Worm (Caenorhabditis elegans): ENCODE data around the gene psmd-9.

Gene psmd-9

ce11 chrII:6853059-6853466 is 48.8 kb upstream of the psmd-9 start (continued):
- TF ChIP-seq ceh-100 (GFP tag; IDR thresholded peaks at IDR 0.05) (peak; percentile 26; the same call in 1 of the 2 replicates), ztf-22 (GFP tag; optimal IDR thresholded peaks at IDR 0.05) (no peak), B0261.1 (tag; optimal IDR thresholded peaks at IDR 0.05) (peak; percentile 78), mxl-1 (tag; optimal IDR thresholded peaks at IDR 0.05) (peak; percentile 35), nfya-1 (tag; optimal IDR thresholded peaks at IDR 0.05; ENCODE audit: borderline replicate concordance, insufficient read depth) (no peak), gei-17 (GFP tag; optimal IDR thresholded peaks at IDR 0.05) (no peak), pha-4 (tag; optimal IDR thresholded peaks at IDR 0.05) (no peak), repo-1 (tag; optimal IDR thresholded peaks at IDR 0.05) (no peak), snpc-1.1 (tag; optimal IDR thresholded peaks at IDR 0.05; ENCODE audit: insufficient read depth) (no peak), chd-7 (tag; optimal IDR thresholded peaks at IDR 0.05) (peak; percentile 72), ceh-91 (GFP tag; IDR thresholded peaks at IDR 0.05) (peak; percentile 40; the same call in 1 of the 2 replicates), hlh-26 (GFP tag; conservative IDR thresholded peaks at IDR 0.05) (no peak), F22D6.2 (tag; optimal IDR thresholded peaks at IDR 0.05) (no peak), rpc-1 (optimal IDR thresholded peaks at IDR 0.05) (peak; percentile 67), rpc-1 (tag; optimal IDR thresholded peaks at IDR 0.05) (peak; percentile 74), ztf-3 (GFP tag; optimal IDR thresholded peaks at IDR 0.05) (no peak), D2030.7 (GFP tag; IDR thresholded peaks at IDR 0.05) (peak; percentile 46; the same call in 1 of the 2 replicates), aptf-3 (GFP tag; IDR thresholded peaks at IDR 0.05) (no peak; the same call in 1 of the 2 replicates), lin-35 (GFP tag; optimal IDR thresholded peaks at IDR 0.05) (peak in 1 of 3 experiments; percentile 33), him-1 (tag; optimal IDR thresholded peaks at IDR 0.05) (peak; percentile 95), lsl-1 (GFP tag; optimal IDR thresholded peaks at IDR 0.05) (peak; percentile 48), lsy-27 (tag; optimal IDR thresholded peaks at IDR 0.05; ENCODE audit: borderline replicate concordance, insufficient read depth) (no peak), tbp1 (GFP tag; optimal IDR thresholded peaks at IDR 0.05) (peak; percentile 93), dpff-1 (tag; optimal IDR thresholded peaks at IDR 0.05) (no peak), snpc-1.3 (tag; optimal IDR thresholded peaks at IDR 0.05; ENCODE audit: insufficient read depth) (no peak), ceh-58 (GFP tag; IDR thresholded peaks at IDR 0.05) (no peak), sptf-2 (GFP tag; optimal IDR thresholded peaks at IDR 0.05) (no peak), bed-2 (GFP tag; IDR thresholded peaks at IDR 0.05) (no peak), madf-3 (GFP tag; IDR thresholded peaks at IDR 0.05) (peak; percentile 79), lag-1 (GFP tag; IDR thresholded peaks at IDR 0.05) (no peak), egl-18 (GFP tag; IDR thresholded peaks at IDR 0.05) (no peak), rcor-1 (GFP tag; IDR thresholded peaks at IDR 0.05) (peak; percentile 72), F23B12.7 (tag; optimal IDR thresholded peaks at IDR 0.05; ENCODE audit: insufficient read depth) (no peak), C06A6.2 (GFP tag; conservative IDR thresholded peaks at IDR 0.05) (no peak), attf-5 (GFP tag; optimal IDR thresholded peaks at IDR 0.05) (peak; percentile 16), attf-3 (GFP tag; conservative IDR thresholded peaks at IDR 0.05) (peak; percentile 53; the same call in 1 of the 2 replicates)

- TF ChIP-seq pha-4 (tag; optimal IDR thresholded peaks at IDR 0.05), result no peak
- no peak for TF ChIP-seq ceh-79 (tag; optimal IDR thresholded peaks at IDR 0.05)
- no peak for TF ChIP-seq xnd-1 (tag; optimal IDR thresholded peaks at IDR 0.05)
- TF ChIP-seq attf-3 (GFP tag; conservative IDR thresholded peaks at IDR 0.05), result no peak
- no peak for TF ChIP-seq attf-6 (GFP tag; IDR thresholded peaks at IDR 0.05)
- TF ChIP-seq ztf-22 (GFP tag; optimal IDR thresholded peaks at IDR 0.05), result no peak
- TF ChIP-seq akir-1 (GFP tag; optimal IDR thresholded peaks at IDR 0.05), result no peak
- TF ChIP-seq madf-10 (tag; optimal IDR thresholded peaks at IDR 0.05), result no peak
- TF ChIP-seq ama-1 (optimal IDR thresholded peaks at IDR 0.05), result no peak
- no peak for TF ChIP-seq ama-1 (GFP tag; optimal IDR thresholded peaks at IDR 0.05)
- TF ChIP-seq ekl-4 (GFP tag; IDR thresholded peaks at IDR 0.05), result no peak
- no peak for TF ChIP-seq sptf-2 (GFP tag; optimal IDR thresholded peaks at IDR 0.05)
- no peak for TF ChIP-seq sea-2 (GFP tag; IDR thresholded peaks at IDR 0.05)
- TF ChIP-seq nfya-1 (tag; optimal IDR thresholded peaks at IDR 0.05; ENCODE audit: borderline replicate concordance, insufficient read depth), result no peak
- TF ChIP-seq F52B5.7 (tag; optimal IDR thresholded peaks at IDR 0.05), result no peak
- no peak for TF ChIP-seq zim-3 (tag; optimal IDR thresholded peaks at IDR 0.05)
Observed at ce11 chrII:6858201-6858600, 43.7 kb upstream of the psmd-9 start, which contains the start of gene dnj-5. Gene dnj-5, minus strand, starts transcription at chrII:6858301.

Data from whole organism, young adult.